Fruit fly (Drosophila melanogaster): Measurements from ENCODE around the gene CG34448.

Gene CG34448

DNA sequence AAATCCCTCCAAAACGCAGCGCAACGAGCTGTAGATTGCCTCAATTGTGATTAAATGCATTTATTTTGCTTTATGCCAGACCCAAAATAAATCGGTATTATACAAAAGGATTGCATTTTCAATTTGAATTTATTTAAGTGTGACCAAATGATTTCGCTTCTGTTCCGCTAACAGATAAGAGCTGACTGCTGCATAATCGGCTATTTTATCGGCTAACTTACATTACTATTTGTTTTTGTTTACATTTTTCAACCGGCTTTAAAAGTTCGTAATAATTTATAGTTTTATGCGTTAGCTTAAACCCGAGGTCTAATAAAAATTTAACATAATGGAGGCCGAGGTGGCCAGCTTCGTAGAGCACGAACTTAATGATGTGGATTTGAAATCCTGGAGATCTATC, 34.8 kb downstream of the CG34448 start, which contains the start of gene PIG-Wa (continued):
- TF ChIP-seq Lim3 (GFP tag; IDR thresholded peaks at IDR 0.05) (no peak), CG12299 (tag; optimal IDR thresholded peaks at IDR 0.05) (no peak), CG7987 (GFP tag; optimal IDR thresholded peaks at IDR 0.05) (no peak), CG14667 (GFP tag; IDR thresholded peaks at IDR 0.05) (no peak), lov (optimal IDR thresholded peaks at IDR 0.05) (no peak), lov (GFP tag; IDR thresholded peaks at IDR 0.05) (no peak), pho (GFP tag; optimal IDR thresholded peaks at IDR 0.05) (no peak), HHEX (GFP tag; optimal IDR thresholded peaks at IDR 0.05) (no peak), GATAe (GFP tag; conservative IDR thresholded peaks at IDR 0.05) (no peak), CG10654 (GFP tag; optimal IDR thresholded peaks at IDR 0.05) (no peak), kni (GFP tag; optimal IDR thresholded peaks at IDR 0.05) (no peak), Hsf (GFP tag; optimal IDR thresholded peaks at IDR 0.05) (no peak), Max (GFP tag; optimal IDR thresholded peaks at IDR 0.05) (no peak), Opbp (GFP tag; IDR thresholded peaks at IDR 0.05; ENCODE audit: partially characterized antibody) (peak; percentile 70; the same call in 2 of the 3 replicates), gce (GFP tag; IDR thresholded peaks at IDR 0.05) (no peak), Rx (GFP tag; IDR thresholded peaks at IDR 0.05) (no peak), CG9797 (GFP tag; optimal IDR thresholded peaks at IDR 0.05) (peak; percentile 19), Fer1 (GFP tag; optimal IDR thresholded peaks at IDR 0.05) (no peak), sc (optimal IDR thresholded peaks at IDR 0.05) (no peak), sc (GFP tag; optimal IDR thresholded peaks at IDR 0.05) (no peak), E2f1 (GFP tag; IDR thresholded peaks at IDR 0.05) (no peak), psq (GFP tag; optimal IDR thresholded peaks at IDR 0.05) (no peak), CoRest (tag; optimal IDR thresholded peaks at IDR 0.05) (peak; percentile 13), jing (GFP tag; optimal IDR thresholded peaks at IDR 0.05) (no peak), gsb (GFP tag; IDR thresholded peaks at IDR 0.05) (no peak), ATbp (GFP tag; optimal IDR thresholded peaks at IDR 0.05) (no peak), pros (GFP tag; optimal IDR thresholded peaks at IDR 0.05) (no peak), CG7372 (GFP tag; IDR thresholded peaks at IDR 0.05) (no peak), tap (tag; optimal IDR thresholded peaks at IDR 0.05) (no peak), H2.0 (GFP tag; IDR thresholded peaks at IDR 0.05) (no peak), Hmx (GFP tag; optimal IDR thresholded peaks at IDR 0.05) (no peak), BEAF-32 (GFP tag; optimal IDR thresholded peaks at IDR 0.05) (peak; percentile 39), CG14050 (GFP tag; IDR thresholded peaks at IDR 0.05) (no peak), Dip2 (GFP tag; IDR thresholded peaks at IDR 0.05) (no peak), vvl (GFP tag; IDR thresholded peaks at IDR 0.05) (peak; percentile 52; the same call in 1 of the 2 replicates), sr (GFP tag; IDR thresholded peaks at IDR 0.05) (no peak), Mes4 (GFP tag; optimal IDR thresholded peaks at IDR 0.05) (no peak), CG14965 (GFP tag; optimal IDR thresholded peaks at IDR 0.05; ENCODE audit: borderline replicate concordance) (no peak), CG15479 (GFP tag; optimal IDR thresholded peaks at IDR 0.05) (no peak), CG4707 (GFP tag; optimal IDR thresholded peaks at IDR 0.05) (no peak), al (GFP tag; IDR thresholded peaks at IDR 0.05) (no peak), Dref (GFP tag; IDR thresholded peaks at IDR 0.05) (peak; percentile 86), CG11723 (GFP tag; optimal IDR thresholded peaks at IDR 0.05) (no peak), B-H2 (GFP tag; optimal IDR thresholded peaks at IDR 0.05) (no peak), CG3847 (GFP tag; IDR thresholded peaks at IDR 0.05) (peak; percentile 54), Doc3 (GFP tag; IDR thresholded peaks at IDR 0.05; ENCODE audit: partially characterized antibody) (no peak), CG8388 (GFP tag; optimal IDR thresholded peaks at IDR 0.05) (no peak), CG8359 (GFP tag; optimal IDR thresholded peaks at IDR 0.05; ENCODE audit: borderline replicate concordance) (no peak), CG16813 (GFP tag; IDR thresholded peaks at IDR 0.05; ENCODE audit: partially characterized antibody) (peak; percentile 55; the same call in 2 of the 3 replicates), ab (GFP tag; optimal IDR thresholded peaks at IDR 0.05) (no peak), inv (GFP tag; IDR thresholded peaks at IDR 0.05; ENCODE audit: partially characterized antibody) (no peak), org-1 (GFP tag; optimal IDR thresholded peaks at IDR 0.05) (no peak)
